Worm (Caenorhabditis elegans): ENCODE results near the gene E01B7.2.

- TF ChIP-seq him-1 (tag; optimal IDR thresholded peaks at IDR 0.05) = no peak
- TF ChIP-seq dao-5 (tag; optimal IDR thresholded peaks at IDR 0.05) = no peak
Observed at ce11 chrV:17935857-17936256, 14.3 kb downstream of the E01B7.2 start.

All from whole organism, L4/young adult.